Worm (Caenorhabditis elegans): ENCODE results near the gene K03H6.1.
A peak's percentile ranks its signal among the peaks of the same experiment; 100 is the strongest.

The K03H6.1 gene

DNA sequence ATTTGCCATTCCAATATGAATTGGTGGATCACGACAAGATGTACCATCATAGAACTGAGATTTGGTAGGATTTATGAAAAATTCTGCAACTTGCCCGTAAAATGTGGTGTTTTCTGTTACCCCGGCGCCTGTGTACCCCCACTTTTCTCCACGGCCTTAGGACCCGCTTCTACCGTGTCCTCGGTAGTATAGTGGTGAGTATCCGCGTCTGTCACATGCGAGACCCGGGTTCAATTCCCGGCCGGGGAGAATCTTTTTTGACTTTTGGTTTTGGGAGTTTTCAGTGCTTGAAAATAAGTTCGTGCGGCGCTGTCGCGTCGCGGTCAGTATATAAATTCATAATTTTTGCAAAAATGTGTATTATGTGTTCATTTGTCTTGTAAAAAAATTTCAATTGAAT, 9.1 kb upstream of the K03H6.1 start (continued):
- TF ChIP-seq egl-44 (GFP tag; IDR thresholded peaks at IDR 0.05) (no peak), ceh-79 (tag; optimal IDR thresholded peaks at IDR 0.05) (no peak), C17E4.6 (GFP tag; IDR thresholded peaks at IDR 0.05) (no peak), Y53G8AR.9 (GFP tag; conservative IDR thresholded peaks at IDR 0.05) (no peak), hrde-1 (tag; optimal IDR thresholded peaks at IDR 0.05; ENCODE audit: borderline replicate concordance) (no peak), rpc-1 (optimal IDR thresholded peaks at IDR 0.05) (peak; percentile 65), rpc-1 (tag; optimal IDR thresholded peaks at IDR 0.05) (peak; percentile 83), let-607 (tag; optimal IDR thresholded peaks at IDR 0.05) (no peak), lsy-27 (tag; optimal IDR thresholded peaks at IDR 0.05; ENCODE audit: borderline replicate concordance, insufficient read depth) (no peak), F23B12.7 (tag; optimal IDR thresholded peaks at IDR 0.05; ENCODE audit: insufficient read depth) (peak; percentile 47), F33H1.4 (GFP tag; IDR thresholded peaks at IDR 0.05) (0 out of 2 replicates have a peak, but pooled peaks have one; percentile 27), ztf-26 (tag; optimal IDR thresholded peaks at IDR 0.05) (no peak), madf-3 (GFP tag; IDR thresholded peaks at IDR 0.05) (0 out of 2 replicates have a peak, but pooled peaks have one; percentile 63), let-526 (GFP tag; IDR thresholded peaks at IDR 0.05) (no peak), F39B2.1 (GFP tag; IDR thresholded peaks at IDR 0.05) (no peak), fkh-3 (tag; optimal IDR thresholded peaks at IDR 0.05) (no peak), egl-18 (GFP tag; IDR thresholded peaks at IDR 0.05) (no peak), dox-1 (GFP tag; IDR thresholded peaks at IDR 0.05) (peak; percentile 52; the same call in 1 of the 2 replicates), tbp1 (GFP tag; optimal IDR thresholded peaks at IDR 0.05) (peak; percentile 88), F52B5.7 (tag; optimal IDR thresholded peaks at IDR 0.05) (no peak), ceh-100 (GFP tag; IDR thresholded peaks at IDR 0.05) (no peak), hlh-12 (tag; optimal IDR thresholded peaks at IDR 0.05) (no peak), Y79H2A.3 (GFP tag; conservative IDR thresholded peaks at IDR 0.05) (no peak), nhr-27 (tag; optimal IDR thresholded peaks at IDR 0.05) (no peak), aptf-2 (GFP tag; conservative IDR thresholded peaks at IDR 0.05) (no peak), him-1 (tag; optimal IDR thresholded peaks at IDR 0.05) (peak; percentile 83), nhr-80 (tag; optimal IDR thresholded peaks at IDR 0.05) (no peak), hmg-20 (GFP tag; IDR thresholded peaks at IDR 0.05) (no peak), mes-4 (tag; optimal IDR thresholded peaks at IDR 0.05) (no peak), repo-1 (tag; optimal IDR thresholded peaks at IDR 0.05) (no peak), bed-1 (GFP tag; IDR thresholded peaks at IDR 0.05) (no peak), madf-10 (tag; optimal IDR thresholded peaks at IDR 0.05) (peak; percentile 12), lin-26 (GFP tag; IDR thresholded peaks at IDR 0.05) (peak; percentile 85), F10E7.11 (tag; optimal IDR thresholded peaks at IDR 0.05) (no peak), ztf-6 (GFP tag; IDR thresholded peaks at IDR 0.05) (no peak), sea-2 (GFP tag; IDR thresholded peaks at IDR 0.05) (no peak), snpc-1.1 (tag; optimal IDR thresholded peaks at IDR 0.05; ENCODE audit: insufficient read depth) (peak; percentile 27), B0336.3 (GFP tag; IDR thresholded peaks at IDR 0.05) (no peak), rec-8 (tag; optimal IDR thresholded peaks at IDR 0.05) (peak in 1 of 2 experiments; percentile 25), ztf-18 (tag; optimal IDR thresholded peaks at IDR 0.05) (peak; percentile 46), aptf-3 (GFP tag; IDR thresholded peaks at IDR 0.05) (no peak), somi-1 (GFP tag; optimal IDR thresholded peaks at IDR 0.05) (no peak), mel-28 (tag; optimal IDR thresholded peaks at IDR 0.05; ENCODE audit: borderline replicate concordance) (no peak), xnd-1 (tag; optimal IDR thresholded peaks at IDR 0.05) (no peak), cebp-1 (GFP tag; IDR thresholded peaks at IDR 0.05) (no peak), cebp-1 (tag; optimal IDR thresholded peaks at IDR 0.05) (no peak), F37B4.10 (GFP tag; IDR thresholded peaks at IDR 0.05) (no peak), ztf-22 (GFP tag; optimal IDR thresholded peaks at IDR 0.05) (no peak), die-1 (tag; optimal IDR thresholded peaks at IDR 0.05) (peak; percentile 64)

Measured in whole organism, young adult.